Worm (Caenorhabditis elegans) whole organism, L2 larva: ENCODE data around the gene srbc-32.

ENCODE experiments used
- C34F6.9 ChIP-seq: fragments of 150-350 bp; optimal IDR thresholded peaks from 2 replicates; lab custom pipeline; 2014; ENCODE audit warnings: missing biosample characterization, missing genetic modification characterization
- F13H6.1 ChIP-seq: sonication (generic microtip); optimal IDR thresholded peaks from 2 replicates; lab custom pipeline; 2016; ENCODE audit warnings: missing genetic modification characterization, missing compliant biosample characterization
- Y55F3AM.14 ChIP-seq: fragments of 200-800 bp; sonication (Bioruptor generic); optimal IDR thresholded peaks from 2 replicates; lab custom pipeline; 2018; ENCODE audit warnings: mild to moderate bottlenecking, missing genetic modification characterization, missing compliant biosample characterization
- ZK546.5 ChIP-seq: sonication (generic microtip); optimal IDR thresholded peaks from 2 replicates; lab custom pipeline; 2017; ENCODE audit warnings: missing biosample characterization, missing genetic modification characterization
- aly-2 ChIP-seq: fragments of 150-350 bp; optimal IDR thresholded peaks from 2 replicates; lab custom pipeline; 2014; ENCODE audit warnings: missing biosample characterization, missing genetic modification characterization
- ama-1 ChIP-seq: fragments of 150-350 bp; optimal IDR thresholded peaks from 2 replicates; lab custom pipeline; 2018; ENCODE audit warnings: inconsistent platforms
- blmp-1 ChIP-seq: sonication (generic microtip); optimal IDR thresholded peaks from 2 replicates; lab custom pipeline; 2017; ENCODE audit warnings: missing genetic modification characterization, mild to moderate bottlenecking, missing compliant biosample characterization, antibody characterized with exemption, moderate library complexity; ENCODE audit not compliant: insufficient read depth
- ceh-82 ChIP-seq: fragments of 150-350 bp; optimal IDR thresholded peaks from 2 replicates; lab custom pipeline; 2014; ENCODE audit warnings: missing biosample characterization, missing genetic modification characterization
- crh-2 ChIP-seq: sonication (generic microtip); optimal IDR thresholded peaks from 2 replicates; lab custom pipeline; 2017; ENCODE audit warnings: missing biosample characterization, missing genetic modification characterization
- dmd-4 ChIP-seq: sonication (generic microtip); optimal IDR thresholded peaks from 2 replicates; lab custom pipeline; 2017; ENCODE audit warnings: missing biosample characterization, missing genetic modification characterization
- egl-27 ChIP-seq: sonication (generic microtip); optimal IDR thresholded peaks from 3 replicates; lab custom pipeline; 2017; ENCODE audit warnings: missing biosample characterization, missing genetic modification reagents, missing genetic modification characterization
- elt-3 ChIP-seq: sonication (generic microtip); optimal IDR thresholded peaks from 2 replicates; lab custom pipeline; 2017; ENCODE audit warnings: missing biosample characterization, missing genetic modification characterization
- fos-1 ChIP-seq: fragments of 150-350 bp; optimal IDR thresholded peaks from 2 replicates; lab custom pipeline; 2014; ENCODE audit warnings: missing biosample characterization, missing genetic modification characterization
- gmeb-1 ChIP-seq: fragments of 150-350 bp; optimal IDR thresholded peaks from 2 replicates; lab custom pipeline; 2014; ENCODE audit warnings: missing biosample characterization, missing genetic modification characterization
- lin-11 ChIP-seq: fragments of 150-350 bp; sonication (generic microtip); optimal IDR thresholded peaks from 2 replicates; lab custom pipeline; 2014; ENCODE audit warnings: missing biosample characterization, missing genetic modification characterization, inconsistent platforms, mixed read lengths
- lin-39 ChIP-seq: fragments of 150-350 bp; optimal IDR thresholded peaks from 2 replicates; lab custom pipeline; 2014; ENCODE audit warnings: missing biosample characterization, missing genetic modification reagents, missing genetic modification characterization
- lsy-2 ChIP-seq, 2 experiments: fragments of 150-350 bp in 1 of 2; sonication (generic microtip) in 1 of 2; optimal IDR thresholded peaks; 2 replicates each; lab custom pipeline; 2014 to 2017; ENCODE audit warnings: missing biosample characterization in 2 of 2, missing genetic modification characterization in 2 of 2
- mab-5 ChIP-seq: fragments of 150-350 bp; optimal IDR thresholded peaks from 2 replicates; lab custom pipeline; 2014; ENCODE audit warnings: missing biosample characterization, missing genetic modification characterization
- mdl-1 ChIP-seq, 2 experiments: fragments of 150-350 bp in 1 of 2; sonication (generic microtip) in 1 of 2; optimal IDR thresholded peaks; 2 replicates each; lab custom pipeline; 2017; ENCODE audit warnings: missing biosample characterization in 2 of 2, missing genetic modification characterization in 2 of 2
- nhr-10 ChIP-seq: sonication (generic microtip); optimal IDR thresholded peaks from 2 replicates; lab custom pipeline; 2017; ENCODE audit warnings: missing biosample characterization, missing genetic modification characterization
- nhr-11 ChIP-seq: fragments of 150-350 bp; optimal IDR thresholded peaks from 2 replicates; lab custom pipeline; 2014; ENCODE audit warnings: missing biosample characterization, missing genetic modification characterization
- nhr-129 ChIP-seq: fragments of 150-350 bp; optimal IDR thresholded peaks from 2 replicates; lab custom pipeline; 2014; ENCODE audit warnings: missing biosample characterization, missing genetic modification characterization
- nhr-21 ChIP-seq: fragments of 150-350 bp; optimal IDR thresholded peaks from 2 replicates; lab custom pipeline; 2014; ENCODE audit warnings: missing biosample characterization, missing genetic modification characterization
- nhr-237 ChIP-seq: fragments of 150-350 bp; optimal IDR thresholded peaks from 2 replicates; lab custom pipeline; 2014; ENCODE audit warnings: missing biosample characterization, missing genetic modification characterization
- nhr-25 ChIP-seq: fragments of 150-350 bp; sonication (generic microtip); optimal IDR thresholded peaks from 3 replicates; lab custom pipeline; 2014; ENCODE audit warnings: missing biosample characterization, missing genetic modification characterization
- nhr-77 ChIP-seq: fragments of 150-350 bp; optimal IDR thresholded peaks from 2 replicates; lab custom pipeline; 2014; ENCODE audit warnings: missing biosample characterization, missing genetic modification characterization
- skn-1 ChIP-seq: sonication (generic microtip); optimal IDR thresholded peaks from 2 replicates; lab custom pipeline; 2017; ENCODE audit warnings: missing biosample characterization, missing genetic modification characterization
- snpc-4 ChIP-seq: fragments of 150-350 bp; optimal IDR thresholded peaks from 2 replicates; lab custom pipeline; 2014; ENCODE audit warnings: missing biosample characterization, missing genetic modification characterization
- unc-39 ChIP-seq: fragments of 150-350 bp; optimal IDR thresholded peaks from 2 replicates; lab custom pipeline; 2014; ENCODE audit warnings: missing biosample characterization, missing genetic modification characterization
- unc-55 ChIP-seq: fragments of 150-350 bp; sonication (generic microtip); optimal IDR thresholded peaks from 3 replicates; lab custom pipeline; 2014; ENCODE audit warnings: missing biosample characterization, missing genetic modification reagents, missing genetic modification characterization
- unc-62 ChIP-seq: fragments of 150-350 bp; optimal IDR thresholded peaks from 2 replicates; lab custom pipeline; 2014; ENCODE audit warnings: missing biosample characterization, missing genetic modification reagents, missing genetic modification characterization
- zag-1 ChIP-seq: fragments of 150-350 bp; optimal IDR thresholded peaks from 2 replicates; lab custom pipeline; 2014; ENCODE audit warnings: missing biosample characterization, missing genetic modification characterization
- ztf-1 ChIP-seq: fragments of 200-800 bp; sonication (Bioruptor generic); conservative IDR thresholded peaks from 2 replicates; pipeline ENCODE4 v1.3.6; 2022; ENCODE audit warnings: missing genetic modification characterization, missing compliant biosample characterization

The srbc-32 gene

DNA sequence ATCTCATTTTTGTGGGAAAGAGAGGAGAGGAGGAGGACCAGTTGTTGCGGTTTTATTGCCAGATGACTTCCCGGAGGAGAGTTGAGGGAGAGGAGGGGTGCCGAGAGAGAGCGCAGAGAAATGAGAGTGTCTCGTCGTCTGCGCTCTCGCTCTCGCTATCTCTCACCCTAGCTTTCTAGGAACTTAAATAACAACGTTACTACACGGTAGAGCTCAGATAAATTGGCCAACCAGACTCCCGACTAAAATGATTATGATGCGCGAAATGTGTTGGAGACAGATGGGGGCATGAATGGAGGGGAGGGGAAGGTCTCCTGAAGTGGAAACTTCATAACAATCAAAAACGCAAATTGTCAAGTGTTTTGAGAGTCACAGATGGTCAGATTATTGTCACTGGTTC is 32.1 kb downstream of the srbc-32 start:
- TF ChIP-seq nhr-21 (tag; lab: Kevin White, UChicago): no peak
- TF ChIP-seq ama-1 (lab: Kevin White, UChicago): no peak
- no peak for TF ChIP-seq nhr-129
- TF ChIP-seq fos-1 (tag; lab: Kevin White, UChicago): no peak
- TF ChIP-seq aly-2: no peak
- no peak for TF ChIP-seq snpc-4 (tag; lab: Kevin White, UChicago)
- TF ChIP-seq ZK546.5 (tag; lab: Kevin White, UChicago): no peak
- TF ChIP-seq mdl-1 (tag; optimal IDR thresholded peaks at IDR 0.05; lab: Kevin White, UChicago): no peak
- no peak for TF ChIP-seq mab-5 (tag; lab: Kevin White, UChicago)
- no peak for TF ChIP-seq nhr-25
- no peak for TF ChIP-seq ceh-82 (tag; lab: Kevin White, UChicago)
- no peak for TF ChIP-seq egl-27
- TF ChIP-seq F13H6.1: no peak
- no peak for TF ChIP-seq skn-1
- no peak for TF ChIP-seq unc-39 (tag; lab: Kevin White, UChicago)
- TF ChIP-seq lin-39 (tag; lab: Kevin White, UChicago): no peak
- no peak for TF ChIP-seq zag-1 (tag; lab: Kevin White, UChicago)

DNA sequence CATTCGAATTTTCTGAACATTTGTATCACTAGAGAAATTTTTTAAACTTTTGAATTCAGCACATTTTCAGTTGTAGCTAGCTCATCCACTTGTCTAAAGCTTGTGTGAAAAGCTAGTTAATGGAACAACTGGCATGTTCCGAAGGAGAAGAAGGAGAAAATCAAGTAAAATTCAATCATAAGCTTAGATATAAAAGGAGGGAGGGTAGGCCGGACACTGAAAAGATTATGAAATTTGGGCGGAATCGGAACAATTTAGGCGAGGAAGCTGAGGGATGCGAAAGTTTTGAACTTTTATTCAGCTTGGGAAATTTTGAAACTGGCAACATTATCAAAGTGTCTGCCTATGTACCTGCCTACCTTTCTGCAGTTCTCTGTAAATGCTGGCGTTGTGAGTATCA is 34.3 kb downstream of the srbc-32 start:
- TF ChIP-seq aly-2 (no peak), nhr-11 (tag; lab: Kevin White, UChicago) (no peak), lin-39 (tag; lab: Kevin White, UChicago) (no peak), zag-1 (tag; lab: Kevin White, UChicago) (no peak), ama-1 (lab: Kevin White, UChicago) (no peak), dmd-4 (tag; lab: Kevin White, UChicago) (no peak), gmeb-1 (tag; lab: Kevin White, UChicago) (no peak), C34F6.9 (tag; lab: Kevin White, UChicago) (no peak), elt-3 (tag; lab: Kevin White, UChicago) (no peak), ZK546.5 (tag; lab: Kevin White, UChicago) (no peak), nhr-77 (no peak)

DNA sequence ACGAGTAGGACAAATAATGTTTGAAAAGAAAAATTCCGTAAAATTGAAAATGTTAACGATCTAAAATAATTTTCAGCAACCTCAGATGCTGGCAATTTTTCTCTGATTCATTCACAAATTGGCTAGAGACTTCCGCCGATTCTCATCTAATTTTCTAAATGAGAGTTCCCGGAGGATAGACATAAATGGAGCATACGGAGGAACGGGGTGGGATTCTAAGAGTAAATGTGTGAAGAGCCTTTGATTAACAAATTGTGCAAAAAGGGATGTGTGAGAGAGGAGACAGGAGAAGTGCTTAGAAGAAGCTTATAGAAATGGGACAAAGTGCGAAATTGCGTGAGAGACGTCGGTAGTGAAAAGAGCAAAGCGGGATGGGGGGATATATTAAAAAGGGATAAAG is 35.1 kb downstream of the srbc-32 start:
- TF ChIP-seq gmeb-1 (tag; lab: Kevin White, UChicago) (no peak), crh-2 (tag; lab: Kevin White, UChicago) (no peak), C34F6.9 (tag; lab: Kevin White, UChicago) (no peak), nhr-21 (tag; lab: Kevin White, UChicago) (no peak), lin-11 (tag; lab: Kevin White, UChicago) (no peak), ztf-1 (no peak), lin-39 (tag; lab: Kevin White, UChicago) (no peak), snpc-4 (tag; lab: Kevin White, UChicago) (no peak), nhr-129 (no peak), ceh-82 (tag; lab: Kevin White, UChicago) (no peak), skn-1 (no peak)

DNA sequence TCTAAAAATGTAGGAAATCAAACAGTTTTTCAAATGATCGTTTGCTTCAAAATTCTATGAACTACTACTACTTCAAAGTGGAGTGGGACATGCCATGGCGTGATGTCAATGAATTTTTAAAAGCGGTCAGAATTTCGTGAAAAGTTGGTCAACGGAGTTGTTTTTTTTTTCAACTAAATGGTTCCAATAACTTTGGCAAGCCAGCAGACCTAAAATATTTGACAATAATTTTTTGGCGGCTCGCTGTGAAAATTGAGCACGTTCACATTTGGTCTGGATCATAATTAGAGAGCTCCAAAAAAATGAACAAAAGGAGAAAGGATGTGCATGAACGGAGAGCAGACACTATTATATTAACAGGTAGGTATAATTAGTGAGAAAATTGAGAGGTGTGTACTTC is 36.4 kb downstream of the srbc-32 start:
- TF ChIP-seq Y55F3AM.14 (GFP tag; lab: Kevin White, UChicago) (no peak), lsy-2 (tag; optimal IDR thresholded peaks at IDR 0.05; lab: Kevin White, UChicago) (no peak), unc-55 (GFP tag; lab: Kevin White, UChicago) (no peak), unc-62 (GFP tag; lab: Kevin White, UChicago) (no peak), nhr-21 (tag; lab: Kevin White, UChicago) (no peak), snpc-4 (tag; lab: Kevin White, UChicago) (no peak), crh-2 (tag; lab: Kevin White, UChicago) (no peak)

DNA sequence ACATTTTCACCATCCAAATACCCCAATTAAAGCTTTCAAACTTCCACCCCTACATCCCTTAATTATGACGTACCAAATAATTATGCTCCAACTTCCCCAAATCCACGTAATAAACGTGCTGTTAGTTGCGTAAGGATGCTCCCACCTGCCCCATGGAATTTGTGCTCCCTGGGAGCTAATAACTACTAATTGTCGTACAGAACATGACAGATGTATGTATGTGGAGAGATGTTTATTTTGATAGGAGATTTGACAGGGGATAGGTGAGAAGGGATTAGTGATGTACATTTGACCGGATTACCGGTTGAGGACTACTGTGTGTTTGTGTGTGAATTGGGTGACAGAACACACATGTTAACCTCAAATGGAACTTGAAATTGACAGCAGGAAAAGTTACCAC is 36.9 kb downstream of the srbc-32 start:
- TF ChIP-seq nhr-237 (tag; lab: Kevin White, UChicago) (no peak), lin-39 (tag; lab: Kevin White, UChicago) (no peak), nhr-11 (tag; lab: Kevin White, UChicago) (no peak), nhr-10 (tag; lab: Kevin White, UChicago) (no peak), blmp-1 (tag; lab: Kevin White, UChicago) (no peak)
- TF ChIP-seq, all 48 proteins: peak for 0
